Worm (Caenorhabditis elegans) whole organism, L1 larva: ENCODE measurements around the gene F42C5.9.
A peak's percentile ranks its signal among the peaks of the same experiment; 100 is the strongest.

ENCODE experiments used
- C04F5.9 ChIP-seq: sonication (generic microtip); optimal IDR thresholded peaks from 2 replicates; lab custom pipeline; 2016; ENCODE audit warnings: missing genetic modification characterization, missing compliant biosample characterization
- C16A3.4 ChIP-seq: fragments of 150-350 bp; optimal IDR thresholded peaks from 2 replicates; lab custom pipeline; 2014; ENCODE audit warnings: missing biosample characterization, missing genetic modification characterization
- C34B4.2 ChIP-seq: sonication (generic microtip); optimal IDR thresholded peaks from 2 replicates; lab custom pipeline; 2017; ENCODE audit warnings: mild to moderate bottlenecking, missing genetic modification characterization, missing compliant biosample characterization
- Y116A8C.19 ChIP-seq: sonication (generic microtip); optimal IDR thresholded peaks from 2 replicates; lab custom pipeline; 2016; ENCODE audit warnings: missing compliant biosample characterization, missing genetic modification characterization, borderline replicate concordance
- alr-1 ChIP-seq: fragments of 200-800 bp; sonication (Bioruptor generic); optimal IDR thresholded peaks from 2 replicates; lab custom pipeline; 2018; ENCODE audit warnings: borderline replicate concordance, mild to moderate bottlenecking, missing genetic modification characterization, missing compliant biosample characterization
- ama-1 ChIP-seq: fragments of 150-350 bp; optimal IDR thresholded peaks from 2 replicates; lab custom pipeline; 2014
- blmp-1 ChIP-seq: fragments of 150-350 bp; optimal IDR thresholded peaks from 2 replicates; lab custom pipeline; 2014; ENCODE audit warnings: missing biosample characterization, missing genetic modification characterization
- ceh-63 ChIP-seq: fragments of 200-800 bp; sonication (Bioruptor generic); optimal IDR thresholded peaks from 2 replicates; lab custom pipeline; 2018; ENCODE audit warnings: mild to moderate bottlenecking, missing genetic modification characterization, missing compliant biosample characterization
- ceh-8 ChIP-seq: fragments of 200-800 bp; sonication (Bioruptor generic); optimal IDR thresholded peaks from 2 replicates; lab custom pipeline; 2018; ENCODE audit warnings: mild to moderate bottlenecking, missing genetic modification characterization, moderate library complexity, missing compliant biosample characterization
- ceh-82 ChIP-seq, 3 experiments: fragments of 150-350 bp in 1 of 3; sonication (generic microtip) in 2 of 3; optimal IDR thresholded peaks; 2 replicates each; lab custom pipeline; 2014 to 2017; ENCODE audit warnings: missing biosample characterization in 3 of 3, missing genetic modification characterization in 3 of 3
- ceh-88 ChIP-seq: fragments of 200-800 bp; sonication (Bioruptor generic); IDR thresholded peaks from 2 replicates; pipeline ENCODE4 v1.3.6; 2022; ENCODE audit warnings: missing genetic modification characterization, missing compliant biosample characterization
- dsc-1 ChIP-seq: sonication (generic microtip); optimal IDR thresholded peaks from 2 replicates; lab custom pipeline; 2016; ENCODE audit warnings: mild to moderate bottlenecking, missing genetic modification characterization, missing compliant biosample characterization
- efl-1 ChIP-seq, 4 experiments: fragments of 150-350 bp; optimal IDR thresholded peaks in 3 of 4; peaks in 1 of 4; 1 replicate in 1 of 4; 2 replicates in 3 of 4; lab custom pipeline; 2014; ENCODE audit warnings: missing biosample characterization in 2 of 4, missing genetic modification characterization in 2 of 4, missing genetic modification reagents in 2 of 4
- egl-27 ChIP-seq, 2 experiments: fragments of 150-350 bp in 1 of 2; sonication (generic microtip); optimal IDR thresholded peaks; 3 replicates each; lab custom pipeline; 2017 to 2018; ENCODE audit warnings: missing biosample characterization in 2 of 2, missing genetic modification characterization in 2 of 2, missing genetic modification reagents in 2 of 2
- elt-2 ChIP-seq: sonication (generic microtip); optimal IDR thresholded peaks from 2 replicates; lab custom pipeline; 2016; ENCODE audit warnings: missing genetic modification characterization, mild to moderate bottlenecking, inconsistent platforms, missing compliant biosample characterization, missing genetic modification reagents
- ets-5 ChIP-seq: fragments of 200-800 bp; sonication (Bioruptor generic); IDR thresholded peaks from 2 replicates; pipeline ENCODE4 v1.3.6; 2022; ENCODE audit warnings: missing genetic modification characterization, missing compliant biosample characterization
- fkh-10 ChIP-seq: sonication (generic microtip); optimal IDR thresholded peaks from 2 replicates; lab custom pipeline; 2017; ENCODE audit warnings: missing biosample characterization, missing genetic modification reagents, missing genetic modification characterization
- fos-1 ChIP-seq: fragments of 150-350 bp; optimal IDR thresholded peaks from 2 replicates; lab custom pipeline; 2014; ENCODE audit warnings: missing biosample characterization, missing genetic modification characterization
- hlh-17 ChIP-seq: fragments of 200-800 bp; sonication (Bioruptor generic); optimal IDR thresholded peaks from 2 replicates; lab custom pipeline; 2018; ENCODE audit warnings: missing genetic modification characterization, mild to moderate bottlenecking, missing compliant biosample characterization, moderate library complexity, borderline replicate concordance
- hlh-4 ChIP-seq: sonication (generic microtip); optimal IDR thresholded peaks from 2 replicates; lab custom pipeline; 2016; ENCODE audit warnings: mild to moderate bottlenecking, missing genetic modification characterization, missing compliant biosample characterization
- hpl-2 ChIP-seq: fragments of 150-350 bp; optimal IDR thresholded peaks from 2 replicates; lab custom pipeline; 2014; ENCODE audit warnings: missing biosample characterization, missing genetic modification reagents, missing genetic modification characterization
- isw-1 ChIP-seq: fragments of 200-800 bp; sonication (Bioruptor generic); IDR thresholded peaks from 2 replicates; pipeline ENCODE4 v1.3.6; 2022; ENCODE audit warnings: missing genetic modification characterization, missing compliant biosample characterization
- jun-1 ChIP-seq: fragments of 150-350 bp; optimal IDR thresholded peaks from 2 replicates; lab custom pipeline; 2014; ENCODE audit warnings: missing biosample characterization, missing genetic modification reagents, missing genetic modification characterization
- lsy-2 ChIP-seq, 2 experiments: fragments of 150-350 bp; optimal IDR thresholded peaks; 2 replicates each; lab custom pipeline; 2014; ENCODE audit warnings: missing biosample characterization in 2 of 2, missing genetic modification characterization in 2 of 2
- mdl-1 ChIP-seq, 2 experiments: fragments of 150-350 bp; optimal IDR thresholded peaks; 2 replicates each; lab custom pipeline; 2014 to 2017; ENCODE audit warnings: missing biosample characterization in 2 of 2, missing genetic modification characterization in 2 of 2, inconsistent platforms in 1 of 2
- mef-2 ChIP-seq: fragments of 150-350 bp; optimal IDR thresholded peaks from 2 replicates; lab custom pipeline; 2014; ENCODE audit warnings: missing biosample characterization, missing genetic modification characterization
- nhr-11 ChIP-seq: fragments of 150-350 bp; optimal IDR thresholded peaks from 2 replicates; lab custom pipeline; 2014; ENCODE audit warnings: missing biosample characterization, missing genetic modification characterization
- nhr-12 ChIP-seq: sonication (generic microtip); optimal IDR thresholded peaks from 2 replicates; lab custom pipeline; 2017; ENCODE audit warnings: missing biosample characterization, missing genetic modification characterization
- nhr-19 ChIP-seq: fragments of 200-800 bp; sonication (Bioruptor generic); conservative IDR thresholded peaks from 2 replicates; pipeline ENCODE4 v1.3.6; 2022; ENCODE audit warnings: missing genetic modification characterization, missing compliant biosample characterization
- nhr-28 ChIP-seq: fragments of 150-350 bp; optimal IDR thresholded peaks from 2 replicates; lab custom pipeline; 2014; ENCODE audit warnings: missing biosample characterization, missing genetic modification characterization
- nhr-47 ChIP-seq: sonication (generic microtip); optimal IDR thresholded peaks from 2 replicates; lab custom pipeline; 2016; ENCODE audit warnings: mild to moderate bottlenecking, missing genetic modification characterization, moderate library complexity, missing compliant biosample characterization
- nhr-76 ChIP-seq: sonication (generic microtip); optimal IDR thresholded peaks from 2 replicates; lab custom pipeline; 2017; ENCODE audit warnings: missing biosample characterization, missing genetic modification characterization
- nhr-84 ChIP-seq: sonication (generic microtip); optimal IDR thresholded peaks from 2 replicates; lab custom pipeline; 2017; ENCODE audit warnings: missing biosample characterization, missing genetic modification characterization
- nhr-85 ChIP-seq: sonication (generic microtip); peaks from one replicate; lab custom pipeline; 2016; ENCODE audit warnings: missing genetic modification characterization, inconsistent platforms, missing compliant biosample characterization
- nhr-90 ChIP-seq: sonication (generic microtip); optimal IDR thresholded peaks from 2 replicates; lab custom pipeline; 2016; ENCODE audit warnings: mild to moderate bottlenecking, missing genetic modification characterization, missing compliant biosample characterization; ENCODE audit not compliant: poor library complexity
- pag-3 ChIP-seq: sonication (generic microtip); optimal IDR thresholded peaks from 2 replicates; lab custom pipeline; 2017; ENCODE audit warnings: missing genetic modification characterization, mild to moderate bottlenecking, missing compliant biosample characterization, antibody characterized with exemption, borderline replicate concordance; ENCODE audit not compliant: insufficient read depth
- pqm-1 ChIP-seq: sonication (generic microtip); optimal IDR thresholded peaks from 3 replicates; lab custom pipeline; 2017; ENCODE audit warnings: missing biosample characterization, missing genetic modification characterization
- rnt-1 ChIP-seq: sonication (generic microtip); optimal IDR thresholded peaks from 2 replicates; lab custom pipeline; 2016; ENCODE audit warnings: mild to moderate bottlenecking, missing genetic modification characterization, moderate library complexity, missing compliant biosample characterization
- skn-1 ChIP-seq: fragments of 150-350 bp; optimal IDR thresholded peaks from 2 replicates; lab custom pipeline; 2014; ENCODE audit warnings: missing biosample characterization, missing genetic modification characterization
- snpc-4 ChIP-seq: fragments of 150-350 bp; optimal IDR thresholded peaks from 2 replicates; lab custom pipeline; 2014; ENCODE audit warnings: missing biosample characterization, missing genetic modification characterization
- snu-23 ChIP-seq: sonication (generic microtip); optimal IDR thresholded peaks from 2 replicates; lab custom pipeline; 2016; ENCODE audit warnings: missing genetic modification characterization, missing compliant biosample characterization
- sox-4 ChIP-seq: sonication (generic microtip); optimal IDR thresholded peaks from 2 replicates; lab custom pipeline; 2016; ENCODE audit warnings: missing genetic modification characterization, missing compliant biosample characterization
- sup-37 ChIP-seq: fragments of 200-800 bp; sonication (Bioruptor generic); optimal IDR thresholded peaks from 2 replicates; lab custom pipeline; 2018; ENCODE audit warnings: mild to moderate bottlenecking, missing genetic modification characterization, missing compliant biosample characterization
- swsn-7 ChIP-seq: sonication (generic microtip); optimal IDR thresholded peaks from 2 replicates; lab custom pipeline; 2016; ENCODE audit warnings: missing genetic modification characterization, missing compliant biosample characterization
- tbx-2 ChIP-seq: sonication (generic microtip); optimal IDR thresholded peaks from 2 replicates; lab custom pipeline; 2016; ENCODE audit warnings: missing genetic modification characterization, missing compliant biosample characterization
- tlp-1 ChIP-seq: fragments of 150-350 bp; optimal IDR thresholded peaks from 2 replicates; lab custom pipeline; 2014; ENCODE audit warnings: missing biosample characterization, missing genetic modification characterization
- unc-130 ChIP-seq: fragments of 150-350 bp; optimal IDR thresholded peaks from 2 replicates; lab custom pipeline; 2017; ENCODE audit warnings: missing biosample characterization, missing genetic modification characterization, inconsistent platforms
- unc-62 ChIP-seq: fragments of 150-350 bp; optimal IDR thresholded peaks from 2 replicates; lab custom pipeline; 2014; ENCODE audit warnings: missing biosample characterization, missing genetic modification reagents, missing genetic modification characterization
- unc-86 ChIP-seq: sonication (generic microtip); optimal IDR thresholded peaks from 2 replicates; lab custom pipeline; 2016; ENCODE audit warnings: missing genetic modification characterization, missing compliant biosample characterization
- xbp-1 ChIP-seq: sonication (generic microtip); optimal IDR thresholded peaks from 2 replicates; lab custom pipeline; 2016; ENCODE audit warnings: missing genetic modification characterization, missing compliant biosample characterization
- zag-1 ChIP-seq: fragments of 150-350 bp; optimal IDR thresholded peaks from 2 replicates; lab custom pipeline; 2014; ENCODE audit warnings: missing biosample characterization, missing genetic modification characterization
- zip-4 ChIP-seq: fragments of 200-800 bp; sonication (Bioruptor generic); optimal IDR thresholded peaks from 2 replicates; lab custom pipeline; 2018; ENCODE audit warnings: mild to moderate bottlenecking, missing genetic modification characterization, moderate library complexity, missing compliant biosample characterization
- ztf-11 ChIP-seq, 2 experiments: sonication (generic microtip); optimal IDR thresholded peaks; 2 replicates each; lab custom pipeline; 2016 to 2017; ENCODE audit warnings: missing genetic modification characterization in 2 of 2, missing biosample characterization in 1 of 2, missing compliant biosample characterization in 1 of 2
- ztf-4 ChIP-seq: fragments of 150-350 bp; optimal IDR thresholded peaks from 2 replicates; lab custom pipeline; 2014; ENCODE audit warnings: missing biosample characterization, missing genetic modification characterization

F42C5.9 gene

DNA sequence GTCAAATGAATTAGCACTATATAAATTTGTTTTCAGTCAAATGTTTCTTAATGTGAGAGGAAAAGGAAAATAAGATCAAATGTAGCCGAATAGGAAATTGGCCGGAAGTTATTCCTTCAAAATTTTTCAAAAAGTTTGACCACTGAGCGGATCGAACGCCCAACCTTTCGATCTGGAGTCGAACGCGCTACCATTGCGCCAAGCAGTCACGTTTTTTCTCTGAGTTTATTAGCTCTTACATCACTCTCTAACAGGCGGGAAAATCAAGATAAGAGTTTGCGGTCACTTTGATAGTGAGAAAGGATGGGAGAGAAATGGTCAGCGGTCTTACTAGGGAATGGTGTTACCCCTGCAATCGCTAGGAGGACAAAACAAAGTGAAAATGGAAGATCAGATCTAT lies 27.1 kb upstream of the F42C5.9 start (continued):
- TF ChIP-seq tlp-1 (tag; lab: Kevin White, UChicago) = no peak
- no peak for TF ChIP-seq hlh-17 (GFP tag; lab: Kevin White, UChicago)
- TF ChIP-seq nhr-47 (tag; lab: Kevin White, UChicago) = no peak
- TF ChIP-seq ztf-11 (tag; optimal IDR thresholded peaks at IDR 0.05; lab: Kevin White, UChicago) = no peak
- TF ChIP-seq mef-2 (tag; lab: Kevin White, UChicago) = no peak
- TF ChIP-seq nhr-28 = no peak
- no peak for TF ChIP-seq ztf-4 (tag; lab: Kevin White, UChicago)
- no peak for TF ChIP-seq hlh-4 (tag; lab: Kevin White, UChicago)
- no peak for TF ChIP-seq nhr-76 (tag; lab: Kevin White, UChicago)
- TF ChIP-seq xbp-1 = no peak
- TF ChIP-seq swsn-7 = peak; percentile 12
- TF ChIP-seq pag-3 (tag; lab: Kevin White, UChicago) = no peak
- no peak for TF ChIP-seq ama-1 (lab: Kevin White, UChicago)
- TF ChIP-seq ceh-88 (GFP tag; lab: Robert Waterston, UW) = no peak
- TF ChIP-seq egl-27 (tag; optimal IDR thresholded peaks at IDR 0.05; lab: Kevin White, UChicago) = no peak
- peak; percentile 57 for TF ChIP-seq nhr-19 (GFP tag; lab: Robert Waterston, UW)
- no peak for TF ChIP-seq ceh-82 (tag; optimal IDR thresholded peaks at IDR 0.05; lab: Kevin White, UChicago)
- peak in 1 of 2 experiments; percentile 29 for TF ChIP-seq efl-1 (optimal IDR thresholded peaks at IDR 0.05; lab: Kevin White, UChicago)
- TF ChIP-seq efl-1 (GFP tag; optimal IDR thresholded peaks at IDR 0.05 in 1 of 2; lab: Kevin White, UChicago) = peak in 1 of 2 experiments; percentile 90
- TF ChIP-seq unc-62 = no peak
- no peak for TF ChIP-seq unc-86
- TF ChIP-seq nhr-11 (tag; lab: Kevin White, UChicago) = no peak
- no peak for TF ChIP-seq isw-1 (GFP tag; lab: Robert Waterston, UW)
- no peak for TF ChIP-seq dsc-1 (tag; lab: Kevin White, UChicago)
- TF ChIP-seq sox-4 (tag; lab: Kevin White, UChicago) = no peak
- no peak for TF ChIP-seq alr-1
- no peak for TF ChIP-seq ceh-63
- TF ChIP-seq nhr-90 = peak; percentile 51
- no peak for TF ChIP-seq fkh-10 (GFP tag; lab: Kevin White, UChicago)
- TF ChIP-seq sup-37 = no peak
- no peak for TF ChIP-seq lsy-2 (tag; optimal IDR thresholded peaks at IDR 0.05; lab: Kevin White, UChicago)
- TF ChIP-seq snu-23 (GFP tag; lab: Kevin White, UChicago) = no peak
- no peak for TF ChIP-seq nhr-84 (tag; lab: Kevin White, UChicago)
- TF ChIP-seq zag-1 = no peak
- TF ChIP-seq blmp-1 = no peak
- no peak for TF ChIP-seq C34B4.2
- TF ChIP-seq skn-1 (tag; lab: Kevin White, UChicago) = peak; percentile 4
- TF ChIP-seq ets-5 (GFP tag; lab: Robert Waterston, UW) = no peak
- no peak for TF ChIP-seq Y116A8C.19
- TF ChIP-seq zip-4 = no peak
- peak in 1 of 2 experiments; percentile 25 for TF ChIP-seq mdl-1 (tag; optimal IDR thresholded peaks at IDR 0.05; lab: Kevin White, UChicago)
- TF ChIP-seq hpl-2 (GFP tag; lab: Kevin White, UChicago) = no peak
- no peak for TF ChIP-seq fos-1 (tag; lab: Kevin White, UChicago)
- no peak for TF ChIP-seq jun-1 (tag; lab: Kevin White, UChicago)
- TF ChIP-seq elt-2 = no peak
- TF ChIP-seq C04F5.9 (tag; lab: Kevin White, UChicago) = no peak
- no peak for TF ChIP-seq pqm-1 (tag; lab: Kevin White, UChicago)
- TF ChIP-seq snpc-4 (tag; lab: Kevin White, UChicago) = no peak
- TF ChIP-seq nhr-85 (tag; lab: Kevin White, UChicago) = peak; percentile 48
- no peak for TF ChIP-seq unc-130 (tag; lab: Kevin White, UChicago)
- no peak for TF ChIP-seq ceh-8 (GFP tag; lab: Kevin White, UChicago)
- no peak for TF ChIP-seq tbx-2 (tag; lab: Kevin White, UChicago)
- peak; percentile 6 for TF ChIP-seq C16A3.4
- TF ChIP-seq rnt-1 (tag; lab: Kevin White, UChicago) = peak; percentile 75
- TF ChIP-seq nhr-12 (tag; lab: Kevin White, UChicago) = no peak
